Worm (Caenorhabditis elegans): Measurements from ENCODE around the gene unc-83.

The unc-83 gene

DNA sequence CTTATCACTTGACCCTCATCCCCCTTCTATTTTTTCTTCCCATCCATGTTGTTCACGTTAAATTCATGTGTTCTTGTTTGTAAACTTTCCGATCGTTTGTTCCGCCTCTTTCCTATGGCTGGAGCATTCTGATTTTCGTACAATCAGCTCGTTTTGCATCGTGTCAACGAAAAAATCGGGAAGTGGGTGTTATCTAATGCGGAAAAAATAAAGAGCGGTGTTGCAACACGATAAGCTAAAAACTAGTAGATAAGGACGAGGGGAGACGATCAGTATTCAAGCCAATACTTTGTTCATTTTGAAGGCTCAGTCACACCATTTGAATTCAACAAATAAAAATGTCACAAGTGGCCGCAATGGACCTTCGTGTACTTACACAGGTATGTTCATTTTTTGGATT is 59.9 kb downstream of the unc-83 start, which contains the start of gene acs-1:
TSS of gene acs-1 (plus strand) at position 233 of the 400 bp plus-strand sequence.
- no peak for TF ChIP-seq vab-7 (GFP tag; IDR thresholded peaks at IDR 0.05)
- TF ChIP-seq nhr-28 (tag; optimal IDR thresholded peaks at IDR 0.05): peak; percentile 71
- no peak for TF ChIP-seq ama-1 (optimal IDR thresholded peaks at IDR 0.05)
- TF ChIP-seq dve-1 (tag; optimal IDR thresholded peaks at IDR 0.05; ENCODE audit: insufficient read depth): peak; percentile 63
- TF ChIP-seq mxl-3 (GFP tag; optimal IDR thresholded peaks at IDR 0.05): peak; percentile 52
- peak; percentile 86 for TF ChIP-seq hlh-11 (tag; optimal IDR thresholded peaks at IDR 0.05)
- peak; percentile 80 for TF ChIP-seq pqm-1 (tag; optimal IDR thresholded peaks at IDR 0.05)
- TF ChIP-seq daf-16 (GFP tag; optimal IDR thresholded peaks at IDR 0.05): no peak
- TF ChIP-seq daf-16 (tag; optimal IDR thresholded peaks at IDR 0.05): peak; percentile 69
- TF ChIP-seq dmd-6 (GFP tag; IDR thresholded peaks at IDR 0.05): peak; percentile 89
- no peak for TF ChIP-seq ztf-7 (tag; optimal IDR thresholded peaks at IDR 0.05)
- TF ChIP-seq nhr-77 (tag; optimal IDR thresholded peaks at IDR 0.05): peak; percentile 6
- TF ChIP-seq lin-1 (GFP tag; IDR thresholded peaks at IDR 0.05): 0 out of 2 replicates have a peak, but pooled peaks have one; percentile 28
- peak; percentile 54; the same call in 1 of the 2 replicates for TF ChIP-seq tra-1 (GFP tag; IDR thresholded peaks at IDR 0.05)

- 0 out of 2 replicates have a peak, but pooled peaks have one; percentile 4 for TF ChIP-seq egl-43 (GFP tag; IDR thresholded peaks at IDR 0.05)
- no peak for TF ChIP-seq set-16 (GFP tag; IDR thresholded peaks at IDR 0.05)
- TF ChIP-seq unc-39 (tag; optimal IDR thresholded peaks at IDR 0.05): no peak
- no peak for TF ChIP-seq spr-1 (tag; optimal IDR thresholded peaks at IDR 0.05)
- TF ChIP-seq daf-16 (GFP tag; optimal IDR thresholded peaks at IDR 0.05): no peak
- peak; percentile 75 for TF ChIP-seq daf-16 (tag; optimal IDR thresholded peaks at IDR 0.05)
- peak; percentile 5 for TF ChIP-seq mes-2 (tag; optimal IDR thresholded peaks at IDR 0.05; ENCODE audit: poor library complexity, severe bottlenecking)
Observed at ce11 chrV:6533030-6533429, 68.2 kb downstream of the unc-83 start, which contains the start of gene hpo-26. hpo-26 (minus strand) TSS chrV:6533060.
